Worm (Caenorhabditis elegans) whole organism, midembryonic: ENCODE measurements around the gene tag-10.

ENCODE experiments used
- T22C8.4 ChIP-seq: fragments of 200-800 bp; sonication (Bioruptor generic); IDR thresholded peaks from 2 replicates; pipeline ENCODE4 v1.3.6; 2022; ENCODE audit warnings: missing genetic modification characterization, missing compliant biosample characterization
- cog-1 ChIP-seq: sonication (generic microtip); optimal IDR thresholded peaks from 2 replicates; lab custom pipeline; 2016; ENCODE audit warnings: missing genetic modification characterization, missing compliant biosample characterization
- flt-1 ChIP-seq: fragments of 200-800 bp; sonication (Bioruptor generic); IDR thresholded peaks from 2 replicates; pipeline ENCODE4 v1.3.6; 2022; ENCODE audit warnings: missing genetic modification characterization, missing compliant biosample characterization
- klf-2 ChIP-seq: fragments of 200-800 bp; sonication (Bioruptor generic); conservative IDR thresholded peaks from 2 replicates; pipeline ENCODE4 v1.3.6; 2022; ENCODE audit warnings: missing genetic modification reagents, missing genetic modification characterization, missing compliant biosample characterization
- med-1 ChIP-seq: sonication (generic microtip); optimal IDR thresholded peaks from 2 replicates; lab custom pipeline; 2017; ENCODE audit warnings: missing genetic modification characterization, mild to moderate bottlenecking, missing compliant biosample characterization, antibody characterized with exemption, missing genetic modification reagents; ENCODE audit not compliant: insufficient read depth
- ref-1 ChIP-seq: fragments of 200-800 bp; sonication (Bioruptor generic); conservative IDR thresholded peaks from 2 replicates; pipeline ENCODE4 v1.3.6; 2022; ENCODE audit warnings: missing genetic modification reagents, missing genetic modification characterization, missing compliant biosample characterization
- tab-1 ChIP-seq: fragments of 200-800 bp; sonication (Bioruptor generic); IDR thresholded peaks from 2 replicates; pipeline ENCODE4 v1.3.6; 2022; ENCODE audit warnings: missing genetic modification characterization, missing compliant biosample characterization
- ztf-23 ChIP-seq: fragments of 200-800 bp; sonication (Bioruptor generic); IDR thresholded peaks from 2 replicates; pipeline ENCODE4 v1.3.6; 2022; ENCODE audit warnings: missing genetic modification reagents, missing genetic modification characterization, missing compliant biosample characterization
- ztf-29 ChIP-seq: fragments of 200-800 bp; sonication (Bioruptor generic); IDR thresholded peaks from 2 replicates; pipeline ENCODE4 v1.3.6; 2022; ENCODE audit warnings: missing genetic modification reagents, missing genetic modification characterization, missing compliant biosample characterization

tag-10 gene

ce11 chrII:13632238-13632637 is at the start of gene tag-10:
Gene tag-10, plus strand, starts transcription at chrII:13632584.
- TF ChIP-seq ztf-29 (GFP tag; lab: Robert Waterston, UW), result no peak
- no peak for TF ChIP-seq flt-1 (GFP tag; lab: Robert Waterston, UW)
- TF ChIP-seq cog-1 (tag; lab: Kevin White, UChicago), result no peak
- no peak for TF ChIP-seq med-1
- no peak for TF ChIP-seq T22C8.4 (GFP tag; lab: Robert Waterston, UW)

- no peak for TF ChIP-seq klf-2 (GFP tag; lab: Robert Waterston, UW)
- TF ChIP-seq med-1, result no peak
- no peak for TF ChIP-seq ref-1 (GFP tag; lab: Robert Waterston, UW)
- no peak for TF ChIP-seq ztf-29 (GFP tag; lab: Robert Waterston, UW)
- no peak for TF ChIP-seq cog-1 (tag; lab: Kevin White, UChicago)
- TF ChIP-seq tab-1 (GFP tag; lab: Robert Waterston, UW), result no peak
- no peak for TF ChIP-seq T22C8.4 (GFP tag; lab: Robert Waterston, UW)
- no peak for TF ChIP-seq ztf-23 (GFP tag; lab: Robert Waterston, UW)
- TF ChIP-seq flt-1 (GFP tag; lab: Robert Waterston, UW), result no peak
These were observed 46.7 kb upstream of the tag-10 start, which contains the start of gene Y48E1B.8 for ce11 chrII:13585655-13586170. Gene Y48E1B.8, plus strand, starts transcription at chrII:13585705.

ce11 chrII:13590461-13590860 is 41.9 kb upstream of the tag-10 start, which contains the start of gene clec-145:
Gene clec-145, minus strand, starts transcription at chrII:13590561.
- TF ChIP-seq ztf-29 (GFP tag; lab: Robert Waterston, UW), result no peak
- no peak for TF ChIP-seq ztf-23 (GFP tag; lab: Robert Waterston, UW)
- TF ChIP-seq flt-1 (GFP tag; lab: Robert Waterston, UW), result no peak
- no peak for TF ChIP-seq med-1
- no peak for TF ChIP-seq tab-1 (GFP tag; lab: Robert Waterston, UW)
- TF ChIP-seq T22C8.4 (GFP tag; lab: Robert Waterston, UW), result no peak
- TF ChIP-seq klf-2 (GFP tag; lab: Robert Waterston, UW), result no peak
- no peak for TF ChIP-seq ref-1 (GFP tag; lab: Robert Waterston, UW)
- no peak for TF ChIP-seq cog-1 (tag; lab: Kevin White, UChicago)

ce11 chrII:13593659-13594221 is 38.6 kb upstream of the tag-10 start, which contains the start of gene clec-146:
Gene clec-146, minus strand, starts transcription at chrII:13593774.
- no peak for TF ChIP-seq flt-1 (GFP tag; lab: Robert Waterston, UW)
- no peak for TF ChIP-seq med-1
- no peak for TF ChIP-seq ref-1 (GFP tag; lab: Robert Waterston, UW)
- TF ChIP-seq ztf-29 (GFP tag; lab: Robert Waterston, UW), result no peak
- TF ChIP-seq T22C8.4 (GFP tag; lab: Robert Waterston, UW), result no peak
- no peak for TF ChIP-seq klf-2 (GFP tag; lab: Robert Waterston, UW)
- TF ChIP-seq cog-1 (tag; lab: Kevin White, UChicago), result no peak
- no peak for TF ChIP-seq ztf-23 (GFP tag; lab: Robert Waterston, UW)
- TF ChIP-seq tab-1 (GFP tag; lab: Robert Waterston, UW), result no peak

- no peak for TF ChIP-seq ztf-29 (GFP tag; lab: Robert Waterston, UW)
- no peak for TF ChIP-seq cog-1 (tag; lab: Kevin White, UChicago)
These were observed 37.1 kb upstream of the tag-10 start for ce11 chrII:13595279-13595678.

- TF ChIP-seq ref-1 (GFP tag; lab: Robert Waterston, UW) (no peak), klf-2 (GFP tag; lab: Robert Waterston, UW) (no peak), ztf-29 (GFP tag; lab: Robert Waterston, UW) (no peak), flt-1 (GFP tag; lab: Robert Waterston, UW) (no peak), tab-1 (GFP tag; lab: Robert Waterston, UW) (no peak), med-1 (no peak), cog-1 (tag; lab: Kevin White, UChicago) (no peak), T22C8.4 (GFP tag; lab: Robert Waterston, UW) (no peak), ztf-23 (GFP tag; lab: Robert Waterston, UW) (no peak)
These were observed 35.8 kb upstream of the tag-10 start, which contains the start of the genes fbxc-23 and csc-1 for ce11 chrII:13596505-13596977. Gene fbxc-23, minus strand, starts transcription at chrII:13596555. Gene csc-1, plus strand, starts transcription at chrII:13596955.

ce11 chrII:13600904-13601303 is 31.5 kb upstream of the tag-10 start, which contains the start of gene csp-1:
Gene csp-1, plus strand, starts transcription at chrII:13601204.
- TF ChIP-seq med-1 (no peak), klf-2 (GFP tag; lab: Robert Waterston, UW) (no peak), T22C8.4 (GFP tag; lab: Robert Waterston, UW) (no peak), ztf-29 (GFP tag; lab: Robert Waterston, UW) (no peak), cog-1 (tag; lab: Kevin White, UChicago) (no peak), ztf-23 (GFP tag; lab: Robert Waterston, UW) (no peak), flt-1 (GFP tag; lab: Robert Waterston, UW) (no peak)

- no peak for TF ChIP-seq tab-1 (GFP tag; lab: Robert Waterston, UW)
- TF ChIP-seq ztf-29 (GFP tag; lab: Robert Waterston, UW), result no peak
These were observed 22.7 kb upstream of the tag-10 start, which contains the start of gene gst-20 for ce11 chrII:13609655-13610054. Gene gst-20, minus strand, starts transcription at chrII:13609824.

ce11 chrII:13611186-13611585 is 21.2 kb upstream of the tag-10 start, which contains the start of gene gst-24:
Gene gst-24, minus strand, starts transcription at chrII:13611366.
- TF ChIP-seq ztf-29 (GFP tag; lab: Robert Waterston, UW) (no peak), flt-1 (GFP tag; lab: Robert Waterston, UW) (no peak), ref-1 (GFP tag; lab: Robert Waterston, UW) (no peak), ztf-23 (GFP tag; lab: Robert Waterston, UW) (no peak), tab-1 (GFP tag; lab: Robert Waterston, UW) (no peak), med-1 (no peak), klf-2 (GFP tag; lab: Robert Waterston, UW) (no peak)
